Worm (Caenorhabditis elegans) whole organism, L4/young adult: ENCODE measurements around the gene wrt-4.
A peak's percentile ranks its signal among the peaks of the same experiment; 100 is the strongest.

Source experiments
- W03F9.2 ChIP-seq: fragments of 150-350 bp; optimal IDR thresholded peaks from 2 replicates; lab custom pipeline; 2014; ENCODE audit warnings: missing biosample characterization, missing genetic modification characterization
- dao-5 ChIP-seq: sonication (generic microtip); optimal IDR thresholded peaks from 2 replicates; lab custom pipeline; 2016; ENCODE audit warnings: missing genotype, missing genetic modification characterization, moderate library complexity, missing compliant biosample characterization
- him-1 ChIP-seq: sonication (generic microtip); optimal IDR thresholded peaks from 2 replicates; lab custom pipeline; 2016; ENCODE audit warnings: missing genotype, missing genetic modification reagents, missing genetic modification characterization, missing compliant biosample characterization

Gene wrt-4

ce11 chrX:15769895-15770559 lies 13.0 kb upstream of the wrt-4 start:
- TF ChIP-seq him-1 (tag; lab: Kevin White, UChicago) (no peak), dao-5 (tag; lab: Kevin White, UChicago) (no peak), W03F9.2 (no peak)

ce11 chrX:15768532-15768931 lies 11.5 kb upstream of the wrt-4 start:
- TF ChIP-seq W03F9.2 (no peak), dao-5 (tag; lab: Kevin White, UChicago) (no peak), him-1 (tag; lab: Kevin White, UChicago) (no peak)

- no peak for TF ChIP-seq dao-5 (tag; lab: Kevin White, UChicago)
- TF ChIP-seq him-1 (tag; lab: Kevin White, UChicago) = no peak
- TF ChIP-seq W03F9.2 = no peak
Observed at ce11 chrX:15766861-15767260, 9.8 kb upstream of the wrt-4 start.

- TF ChIP-seq him-1 (tag; lab: Kevin White, UChicago) = no peak
Observed at ce11 chrX:15766147-15766546, 9.1 kb upstream of the wrt-4 start, which contains the start of gene bus-17. Gene bus-17, minus strand, starts transcription at chrX:15766354.

- TF ChIP-seq him-1 (tag; lab: Kevin White, UChicago) (no peak), dao-5 (tag; lab: Kevin White, UChicago) (no peak), W03F9.2 (no peak)
Observed at ce11 chrX:15759222-15759621, 2.2 kb upstream of the wrt-4 start.

ce11 chrX:15751245-15751644 lies 5.8 kb downstream of the wrt-4 start:
- TF ChIP-seq W03F9.2 (no peak), him-1 (tag; lab: Kevin White, UChicago) (no peak), dao-5 (tag; lab: Kevin White, UChicago) (no peak)

ce11 chrX:15747814-15748213 lies 9.3 kb downstream of the wrt-4 start:
- TF ChIP-seq W03F9.2 = no peak
- TF ChIP-seq dao-5 (tag; lab: Kevin White, UChicago) = no peak
- TF ChIP-seq him-1 (tag; lab: Kevin White, UChicago) = no peak

- no peak for TF ChIP-seq dao-5 (tag; lab: Kevin White, UChicago)
- no peak for TF ChIP-seq him-1 (tag; lab: Kevin White, UChicago)
- no peak for TF ChIP-seq W03F9.2
Observed at ce11 chrX:15746705-15747104, 10.4 kb downstream of the wrt-4 start, which contains the start of gene srxa-9. Gene srxa-9, plus strand, starts transcription at chrX:15747005.

ce11 chrX:15742310-15742709 lies 14.8 kb downstream of the wrt-4 start, which contains the start of gene nhr-255:
Gene nhr-255, plus strand, starts transcription at chrX:15742610.
- TF ChIP-seq dao-5 (tag; lab: Kevin White, UChicago) (no peak), him-1 (tag; lab: Kevin White, UChicago) (no peak), W03F9.2 (no peak)

ce11 chrX:15741852-15742251 lies 15.2 kb downstream of the wrt-4 start:
- TF ChIP-seq him-1 (tag; lab: Kevin White, UChicago) (peak; percentile 75), dao-5 (tag; lab: Kevin White, UChicago) (peak; percentile 20), W03F9.2 (no peak)

ce11 chrX:15740526-15740925 lies 16.5 kb downstream of the wrt-4 start, which contains the start of gene srg-64:
Gene srg-64, minus strand, starts transcription at chrX:15740626.
- TF ChIP-seq dao-5 (tag; lab: Kevin White, UChicago) = no peak
- no peak for TF ChIP-seq W03F9.2
- TF ChIP-seq him-1 (tag; lab: Kevin White, UChicago) = no peak

- TF ChIP-seq dao-5 (tag; lab: Kevin White, UChicago) (no peak), W03F9.2 (no peak), him-1 (tag; lab: Kevin White, UChicago) (no peak)
Observed at ce11 chrX:15736419-15736818, 20.6 kb downstream of the wrt-4 start.

ce11 chrX:15731668-15732067 lies 25.4 kb downstream of the wrt-4 start, which contains the start of gene lin-15A:
Gene lin-15A, plus strand, starts transcription at chrX:15731968.
- TF ChIP-seq W03F9.2 = no peak
- TF ChIP-seq him-1 (tag; lab: Kevin White, UChicago) = no peak
- no peak for TF ChIP-seq dao-5 (tag; lab: Kevin White, UChicago)

ce11 chrX:15730342-15730741 lies 26.7 kb downstream of the wrt-4 start:
- no peak for TF ChIP-seq him-1 (tag; lab: Kevin White, UChicago)
- no peak for TF ChIP-seq dao-5 (tag; lab: Kevin White, UChicago)
- TF ChIP-seq W03F9.2 = no peak
